Fruit fly (Drosophila melanogaster) whole organism, pupa: ENCODE measurements around the gene CG5382.
A peak's percentile ranks its signal among the peaks of the same experiment; 100 is the strongest.

Source experiments
- CG10348 ChIP-seq: fragments of 200-800 bp; sonication (Bioruptor generic); IDR thresholded peaks from 2 replicates; pipeline ENCODE4 v1.3.6; 2022; ENCODE audit warnings: missing biosample characterization, missing genetic modification characterization
- CG12605 ChIP-seq: fragments of 200-800 bp; sonication (Bioruptor generic); IDR thresholded peaks from 2 replicates; pipeline ENCODE4 v1.3.6; 2022; ENCODE audit warnings: missing biosample characterization, missing genetic modification characterization
- CG13204 ChIP-seq: fragments of 200-800 bp; sonication (Bioruptor generic); optimal IDR thresholded peaks from 2 replicates; lab custom pipeline; 2018; ENCODE audit warnings: missing biosample characterization, mild to moderate bottlenecking, missing genetic modification characterization, moderate library complexity
- CG15710 ChIP-seq: fragments of 200-800 bp; sonication (Bioruptor generic); optimal IDR thresholded peaks from 2 replicates; lab custom pipeline; 2018; ENCODE audit warnings: missing biosample characterization, mild to moderate bottlenecking, missing genetic modification characterization, moderate library complexity
- CG17806 ChIP-seq: fragments of 200-800 bp; sonication (Bioruptor generic); optimal IDR thresholded peaks from 2 replicates; lab custom pipeline; 2018; ENCODE audit warnings: missing biosample characterization, mild to moderate bottlenecking, missing genetic modification characterization, moderate library complexity
- CG34367 ChIP-seq: fragments of 200-800 bp; sonication (Bioruptor generic); optimal IDR thresholded peaks from 2 replicates; lab custom pipeline; 2018; ENCODE audit warnings: missing biosample characterization, mild to moderate bottlenecking, missing genetic modification characterization
- CG8159 ChIP-seq: fragments of 200-800 bp; sonication (Bioruptor generic); optimal IDR thresholded peaks from 3 replicates; lab custom pipeline; 2018; ENCODE audit warnings: missing biosample characterization, mild to moderate bottlenecking, missing genetic modification characterization, moderate library complexity
- CG8301 ChIP-seq: fragments of 200-800 bp; sonication (Bioruptor generic); optimal IDR thresholded peaks from 2 replicates; lab custom pipeline; 2018; ENCODE audit warnings: missing biosample characterization, mild to moderate bottlenecking, missing genetic modification characterization
- CG9948 ChIP-seq: fragments of 200-800 bp; sonication (Bioruptor generic); optimal IDR thresholded peaks from 2 replicates; lab custom pipeline; 2018; ENCODE audit warnings: missing biosample characterization, mild to moderate bottlenecking, missing genetic modification characterization, moderate library complexity
- EcR ChIP-seq: fragments of 200-800 bp; sonication (Bioruptor generic); optimal IDR thresholded peaks from 3 replicates; lab custom pipeline; 2019; ENCODE audit warnings: missing biosample characterization, missing genetic modification characterization, mild to moderate bottlenecking, moderate library complexity, missing genetic modification reagents
- Ets98B ChIP-seq: fragments of 200-800 bp; sonication (Bioruptor generic); IDR thresholded peaks from 2 replicates; pipeline ENCODE4 v1.3.6; 2022; ENCODE audit warnings: missing biosample characterization, missing genetic modification characterization
- Pif1B ChIP-seq: fragments of 200-800 bp; sonication (Bioruptor generic); optimal IDR thresholded peaks from 3 replicates; lab custom pipeline; 2016; ENCODE audit warnings: missing biosample characterization, missing genetic modification characterization
- Snoo ChIP-seq: fragments of 200-800 bp; sonication (Bioruptor generic); optimal IDR thresholded peaks from 3 replicates; lab custom pipeline; 2017; ENCODE audit warnings: missing biosample characterization, mild to moderate bottlenecking, missing genetic modification characterization, inconsistent platforms
- fd96Ca ChIP-seq: fragments of 200-800 bp; sonication (Bioruptor generic); IDR thresholded peaks from 3 replicates; pipeline ENCODE4 v1.3.6; 2022; ENCODE audit warnings: missing biosample characterization, missing genetic modification characterization

- TF ChIP-seq CG9948 (peak; percentile 78), CG17806 (peak; percentile 79), CG10348 (no peak), CG8159 (tag; lab: Kevin White, UChicago) (peak; percentile 83), fd96Ca (GFP tag; lab: Robert Waterston, UW) (peak; percentile 64; the same call in 2 of the 3 replicates), EcR (GFP tag; lab: Kevin White, UChicago) (no peak), CG13204 (GFP tag; lab: Kevin White, UChicago) (peak; percentile 56), Pif1B (GFP tag; lab: Kevin White, UChicago) (peak; percentile 7), CG8301 (tag; lab: Kevin White, UChicago) (peak; percentile 59), CG12605 (GFP tag; lab: Robert Waterston, UW) (peak; percentile 15; the same call in 1 of the 2 replicates), CG34367 (tag; lab: Kevin White, UChicago) (peak; percentile 63), Ets98B (GFP tag; lab: Robert Waterston, UW) (peak; percentile 27; the same call in 1 of the 2 replicates), Snoo (peak; percentile 46), CG15710 (peak; percentile 76)
Measured at dm6 chr3R:22324736-22325135, 41.0 kb downstream of the CG5382 start.
